Fruit fly (Drosophila melanogaster): ENCODE results near the gene Mur18B.

DNA sequence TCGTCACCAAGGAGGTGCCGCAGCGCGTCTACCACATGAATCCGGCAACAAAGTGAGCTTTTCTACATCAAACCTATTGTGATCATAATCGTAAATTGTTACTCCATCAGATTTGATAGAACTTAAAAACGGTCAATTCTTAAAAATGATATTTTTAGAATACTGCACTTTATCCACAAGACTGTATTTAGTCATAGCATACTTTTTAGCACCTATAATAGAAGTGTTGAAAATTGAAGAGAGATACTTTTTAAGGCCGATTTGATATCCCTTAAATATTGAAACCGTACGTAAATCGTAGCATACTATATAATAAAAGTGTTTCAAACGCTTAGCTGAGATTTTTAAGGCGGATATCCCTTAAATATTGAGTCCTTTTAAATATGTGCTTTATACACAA, 37.1 kb downstream of the Mur18B start:
- TF ChIP-seq CG4404 (GFP tag; IDR thresholded peaks at IDR 0.05) (no peak), CG11560 (tag; IDR thresholded peaks at IDR 0.05) (no peak)
